Fruit fly (Drosophila melanogaster) whole organism: ENCODE data around the gene ssp7.
"Not testable (repeated sequence)": the region's sequence is repeated elsewhere in the genome, so short reads cannot be mapped to it uniquely, and the experiment has no call there.

Experiments used
- CG8478 ChIP-seq: fragments of >200 bp; optimal IDR thresholded peaks from 2 replicates; lab custom pipeline; 2018; ENCODE audit warnings: inconsistent platforms
- Dll ChIP-seq: fragments of >200 bp; optimal IDR thresholded peaks from 2 replicates; lab custom pipeline; 2017
- EcR ChIP-seq, 2 experiments: fragments of >200 bp; optimal IDR thresholded peaks; 2 replicates each; lab custom pipeline; 2017; ENCODE audit warnings: missing biosample characterization in 2 of 2, missing genetic modification characterization in 2 of 2, missing genetic modification reagents in 2 of 2
- pan ChIP-seq: fragments of >200 bp; optimal IDR thresholded peaks from 2 replicates; lab custom pipeline; 2017
- psq ChIP-seq: fragments of >200 bp; optimal IDR thresholded peaks from 2 replicates; lab custom pipeline; 2017
- usp ChIP-seq: fragments of >200 bp; optimal IDR thresholded peaks from 2 replicates; lab custom pipeline; 2017; ENCODE audit warnings: missing biosample characterization, missing genetic modification characterization, mixed read lengths

Gene ssp7

dm6 chrX:11128828-11129227 is 11.2 kb downstream of the ssp7 start, which contains the start of gene SrpRalpha:
Gene SrpRalpha, minus strand, starts transcription at chrX:11129087.
- no peak for TF ChIP-seq pan (lab: Kevin White, UChicago)
- no peak for TF ChIP-seq psq (lab: Kevin White, UChicago)
- no peak for TF ChIP-seq usp (GFP tag; lab: Kevin White, UChicago)
- TF ChIP-seq CG8478 (lab: Kevin White, UChicago), result no peak
- no peak for TF ChIP-seq Dll (lab: Kevin White, UChicago)
- TF ChIP-seq EcR (GFP tag; optimal IDR thresholded peaks at IDR 0.05; lab: Kevin White, UChicago), result no peak

dm6 chrX:11124749-11125508 is 15.1 kb downstream of the ssp7 start, which contains the start of gene Rpt3:
Gene Rpt3, plus strand, starts transcription at chrX:11125101.
- TF ChIP-seq CG8478 (lab: Kevin White, UChicago) (no peak), pan (lab: Kevin White, UChicago) (no peak), usp (GFP tag; lab: Kevin White, UChicago) (no peak), EcR (GFP tag; optimal IDR thresholded peaks at IDR 0.05; lab: Kevin White, UChicago) (no peak), psq (lab: Kevin White, UChicago) (no peak), Dll (lab: Kevin White, UChicago) (no peak)

- no peak for TF ChIP-seq Dll (lab: Kevin White, UChicago)
- no peak for TF ChIP-seq CG8478 (lab: Kevin White, UChicago)
- TF ChIP-seq pan (lab: Kevin White, UChicago), result no peak
- no peak for TF ChIP-seq EcR (GFP tag; optimal IDR thresholded peaks at IDR 0.05; lab: Kevin White, UChicago)
- no peak for TF ChIP-seq usp (GFP tag; lab: Kevin White, UChicago)
Observed at dm6 chrX:11124126-11124748, 15.8 kb downstream of the ssp7 start, which contains the start of gene CG11122. Gene CG11122, minus strand, starts transcription at chrX:11124726.

DNA sequence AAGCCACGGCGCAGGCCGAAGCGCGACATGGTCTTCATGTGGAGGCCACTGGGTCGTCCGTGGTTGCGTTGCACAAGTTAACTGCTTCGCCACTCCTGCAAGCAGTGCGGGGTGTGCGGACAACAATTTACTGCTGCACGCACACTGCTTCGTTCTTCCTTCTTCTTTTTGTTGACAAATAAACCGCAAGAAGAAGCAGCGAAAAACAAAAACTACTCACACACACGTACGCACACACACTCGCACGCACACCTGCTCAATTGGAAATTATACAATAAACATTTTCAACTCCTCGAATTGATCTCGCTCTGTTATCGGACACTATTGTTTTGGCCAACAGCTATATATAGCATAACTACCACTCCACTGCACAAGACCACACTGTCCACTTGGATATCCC is 16.5 kb downstream of the ssp7 start:
- TF ChIP-seq CG8478 (lab: Kevin White, UChicago) (no peak), Dll (lab: Kevin White, UChicago) (no peak), pan (lab: Kevin White, UChicago) (no peak), usp (GFP tag; lab: Kevin White, UChicago) (no peak), psq (lab: Kevin White, UChicago) (no peak), EcR (GFP tag; optimal IDR thresholded peaks at IDR 0.05; lab: Kevin White, UChicago) (no peak)

DNA sequence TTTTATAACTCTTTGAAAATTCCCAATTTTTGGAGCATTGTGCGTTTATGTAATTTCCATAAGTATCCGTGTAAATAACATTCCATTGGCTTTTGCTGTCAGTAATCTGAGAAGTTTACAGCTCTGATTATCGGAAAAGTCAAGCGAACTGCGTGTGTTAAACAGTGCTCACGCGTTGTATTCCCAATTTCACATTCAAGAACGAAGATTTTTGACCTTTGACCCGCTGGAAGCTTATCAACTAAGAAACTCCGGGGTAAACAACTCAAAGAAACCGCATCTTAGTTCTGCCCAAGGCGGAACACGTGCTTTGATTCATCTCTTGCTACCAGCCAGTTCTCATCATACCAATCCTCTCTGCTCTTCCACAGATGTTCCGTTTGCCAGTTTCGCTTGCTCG is 30.4 kb downstream of the ssp7 start:
- TF ChIP-seq CG8478 (lab: Kevin White, UChicago) (no peak), pan (lab: Kevin White, UChicago) (no peak), Dll (lab: Kevin White, UChicago) (no peak), EcR (GFP tag; optimal IDR thresholded peaks at IDR 0.05; lab: Kevin White, UChicago) (no peak), usp (GFP tag; lab: Kevin White, UChicago) (no peak), psq (lab: Kevin White, UChicago) (no peak)

DNA sequence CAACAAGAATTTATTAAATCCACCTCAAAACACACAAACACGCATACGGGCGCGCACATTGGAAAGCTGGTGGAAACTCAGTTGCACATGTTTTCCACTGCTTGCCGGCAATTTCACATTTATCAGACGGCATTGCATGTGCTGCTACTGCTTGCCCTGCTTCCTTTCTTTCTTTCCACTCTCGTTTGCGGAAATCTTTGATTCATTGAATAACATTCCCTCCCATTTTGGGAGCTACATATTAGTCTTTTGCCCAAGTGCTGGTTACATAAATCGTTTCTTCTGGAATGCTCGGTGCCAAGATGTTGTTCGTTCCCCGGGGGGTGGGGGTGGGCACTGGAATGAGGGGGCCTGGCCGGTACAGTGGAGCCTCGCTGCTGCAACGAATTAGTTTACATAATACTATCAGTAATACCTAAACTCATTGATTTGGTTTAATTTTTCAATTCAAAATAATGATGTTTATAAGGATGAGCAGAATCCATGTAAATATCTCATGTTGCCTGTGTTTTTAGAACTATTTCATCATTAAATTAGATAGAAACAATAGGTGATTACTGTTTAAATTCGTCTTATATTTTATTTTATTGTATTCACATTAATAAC is 31.1 kb downstream of the ssp7 start:
- TF ChIP-seq usp (GFP tag; lab: Kevin White, UChicago) (no peak), psq (lab: Kevin White, UChicago) (no peak), pan (lab: Kevin White, UChicago) (no peak), CG8478 (lab: Kevin White, UChicago) (no peak), EcR (GFP tag; optimal IDR thresholded peaks at IDR 0.05; lab: Kevin White, UChicago) (no peak), Dll (lab: Kevin White, UChicago) (no peak)

- TF ChIP-seq EcR (GFP tag; optimal IDR thresholded peaks at IDR 0.05; lab: Kevin White, UChicago) (no peak), pan (lab: Kevin White, UChicago) (no peak), CG8478 (lab: Kevin White, UChicago) (no peak), usp (GFP tag; lab: Kevin White, UChicago) (no peak), Dll (lab: Kevin White, UChicago) (no peak), psq (lab: Kevin White, UChicago) (no peak)
Observed at dm6 chrX:11108148-11108844, 31.8 kb downstream of the ssp7 start, which contains the start of gene Hsp60A. Gene Hsp60A, plus strand, starts transcription at chrX:11108482.

DNA sequence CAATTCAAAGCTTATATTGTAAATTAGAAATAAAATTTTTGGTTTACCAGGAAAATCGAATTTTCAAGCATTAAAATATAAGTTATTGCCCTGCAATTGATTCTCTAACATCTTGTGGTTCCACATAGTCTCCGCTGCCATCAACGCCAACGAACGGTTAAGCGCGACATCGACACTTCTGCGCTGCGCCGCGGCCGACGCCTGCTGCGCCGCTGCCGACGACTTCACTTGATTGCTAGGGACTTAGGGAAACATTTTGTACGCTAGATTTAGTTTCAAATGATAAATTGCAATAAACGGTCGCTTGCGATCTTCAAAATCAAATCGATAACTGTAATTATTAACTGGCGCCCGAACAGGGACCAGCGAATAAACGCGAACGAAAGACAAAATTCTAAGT is 44.1 kb downstream of the ssp7 start, which contains the start of gene CG42249:
Gene CG42249, plus strand, starts transcription at position 301 of the 400 bp plus-strand sequence.
- not testable (repeated sequence) for TF ChIP-seq EcR (GFP tag; optimal IDR thresholded peaks at IDR 0.05; lab: Kevin White, UChicago); CG8478 (lab: Kevin White, UChicago); pan (lab: Kevin White, UChicago)

- TF ChIP-seq Dll (lab: Kevin White, UChicago), result no peak
- TF ChIP-seq pan (lab: Kevin White, UChicago), result no peak
- TF ChIP-seq psq (lab: Kevin White, UChicago), result no peak
- no peak for TF ChIP-seq EcR (GFP tag; optimal IDR thresholded peaks at IDR 0.05; lab: Kevin White, UChicago)
- TF ChIP-seq CG8478 (lab: Kevin White, UChicago), result no peak
- TF ChIP-seq usp (GFP tag; lab: Kevin White, UChicago), result no peak
Observed at dm6 chrX:11095276-11095675, 44.8 kb downstream of the ssp7 start.

dm6 chrX:11092201-11092600 is 47.9 kb downstream of the ssp7 start, which contains the start of gene CG2061:
Gene CG2061, plus strand, starts transcription at chrX:11092492.
- no peak for TF ChIP-seq pan (lab: Kevin White, UChicago)
- no peak for TF ChIP-seq EcR (GFP tag; optimal IDR thresholded peaks at IDR 0.05; lab: Kevin White, UChicago)
- no peak for TF ChIP-seq usp (GFP tag; lab: Kevin White, UChicago)
- no peak for TF ChIP-seq Dll (lab: Kevin White, UChicago)
- no peak for TF ChIP-seq CG8478 (lab: Kevin White, UChicago)
- no peak for TF ChIP-seq psq (lab: Kevin White, UChicago)
